Fruit fly (Drosophila melanogaster) whole organism, embryonic: ENCODE measurements around the gene Dhdds.

ENCODE experiments used
- Bteb2 ChIP-seq: fragments of 200-800 bp; sonication (Bioruptor generic); optimal IDR thresholded peaks from 2 replicates; lab custom pipeline; 2016; ENCODE audit warnings: missing biosample characterization, missing genetic modification characterization
- CG10209 ChIP-seq: fragments of 200-800 bp; sonication (Bioruptor generic); optimal IDR thresholded peaks from 3 replicates; lab custom pipeline; 2017; ENCODE audit warnings: missing biosample characterization, mild to moderate bottlenecking, missing genetic modification characterization, missing genetic modification reagents
- CG1024 ChIP-seq: fragments of 200-800 bp; sonication (Bioruptor generic); IDR thresholded peaks from 2 replicates; pipeline ENCODE4 v1.3.6; 2022; ENCODE audit warnings: missing biosample characterization, missing genetic modification characterization
- CG10274 ChIP-seq: fragments of 200-800 bp; sonication (Bioruptor generic); optimal IDR thresholded peaks from 3 replicates; lab custom pipeline; 2017; ENCODE audit warnings: missing biosample characterization, mild to moderate bottlenecking, missing genetic modification characterization
- CG12104 ChIP-seq: fragments of 200-800 bp; sonication (Bioruptor generic); optimal IDR thresholded peaks from 3 replicates; lab custom pipeline; 2016; ENCODE audit warnings: missing biosample characterization, missing genetic modification characterization
- CG12299 ChIP-seq: fragments of 200-800 bp; sonication (Bioruptor generic); optimal IDR thresholded peaks from 2 replicates; lab custom pipeline; 2018; ENCODE audit warnings: missing biosample characterization, mild to moderate bottlenecking, missing genetic modification characterization
- CG12769 ChIP-seq: fragments of 200-800 bp; sonication (Bioruptor generic); optimal IDR thresholded peaks from 2 replicates; lab custom pipeline; 2019; ENCODE audit warnings: missing biosample characterization, mild to moderate bottlenecking, missing genetic modification characterization, moderate library complexity
- CG1529 ChIP-seq: fragments of 200-800 bp; sonication (Bioruptor generic); optimal IDR thresholded peaks from 3 replicates; lab custom pipeline; 2018; ENCODE audit warnings: missing biosample characterization, missing genetic modification characterization
- CG15479 ChIP-seq: fragments of 200-800 bp; sonication (Bioruptor generic); optimal IDR thresholded peaks from 3 replicates; lab custom pipeline; 2019; ENCODE audit warnings: missing biosample characterization, mild to moderate bottlenecking, missing genetic modification characterization, moderate library complexity
- CG1647 ChIP-seq: fragments of 200-800 bp; sonication (Bioruptor generic); optimal IDR thresholded peaks from 3 replicates; lab custom pipeline; 2016; ENCODE audit warnings: missing biosample characterization, missing genetic modification characterization
- CG16815 ChIP-seq: fragments of 200-800 bp; sonication (Bioruptor generic); optimal IDR thresholded peaks from 3 replicates; lab custom pipeline; 2017; ENCODE audit warnings: missing biosample characterization, mild to moderate bottlenecking, missing genetic modification characterization
- CG17186 ChIP-seq: fragments of 200-800 bp; sonication (Bioruptor generic); optimal IDR thresholded peaks from 3 replicates; lab custom pipeline; 2017; ENCODE audit warnings: missing biosample characterization, missing genetic modification reagents, missing genetic modification characterization
- CG18262 ChIP-seq: fragments of 200-800 bp; optimal IDR thresholded peaks from 3 replicates; lab custom pipeline; 2019; ENCODE audit warnings: missing biosample characterization, mild to moderate bottlenecking, missing genetic modification characterization, moderate library complexity
- CG1832 ChIP-seq: fragments of 200-800 bp; sonication (Bioruptor generic); optimal IDR thresholded peaks from 2 replicates; lab custom pipeline; 2017; ENCODE audit warnings: missing biosample characterization, mild to moderate bottlenecking, missing genetic modification characterization, inconsistent platforms
- CG34224 ChIP-seq: fragments of 200-800 bp; sonication (Bioruptor generic); IDR thresholded peaks from 3 replicates; pipeline ENCODE4 v1.3.6; 2022; ENCODE audit warnings: missing biosample characterization, missing genetic modification characterization; ENCODE audit not compliant: partially characterized antibody
- CG4404 ChIP-seq: fragments of 200-800 bp; sonication (Bioruptor generic); IDR thresholded peaks from 2 replicates; pipeline ENCODE4 v1.3.6; 2022; ENCODE audit warnings: missing biosample characterization, missing genetic modification characterization
- CG4424 ChIP-seq: fragments of 200-800 bp; sonication (Bioruptor generic); optimal IDR thresholded peaks from 3 replicates; lab custom pipeline; 2016; ENCODE audit warnings: missing biosample characterization, missing genetic modification characterization
- CG5245 ChIP-seq: fragments of 200-800 bp; sonication (Bioruptor generic); optimal IDR thresholded peaks from 3 replicates; lab custom pipeline; 2016; ENCODE audit warnings: missing biosample characterization, missing genetic modification characterization
- CG6813 ChIP-seq: fragments of 200-800 bp; sonication (Bioruptor generic); optimal IDR thresholded peaks from 2 replicates; lab custom pipeline; 2017; ENCODE audit warnings: missing biosample characterization, missing genetic modification characterization, mild to moderate bottlenecking, moderate library complexity, missing genetic modification reagents
- CG8924 ChIP-seq: fragments of 200-800 bp; optimal IDR thresholded peaks from 3 replicates; lab custom pipeline; 2019; ENCODE audit warnings: missing biosample characterization, mild to moderate bottlenecking, missing genetic modification characterization, moderate library complexity
- D19A ChIP-seq: fragments of 200-800 bp; optimal IDR thresholded peaks from 3 replicates; lab custom pipeline; 2019; ENCODE audit warnings: missing biosample characterization, mild to moderate bottlenecking, missing genetic modification characterization, moderate library complexity
- Dref ChIP-seq: fragments of 200-800 bp; sonication (Bioruptor generic); IDR thresholded peaks from 2 replicates; pipeline ENCODE4 v1.3.6; 2022; ENCODE audit warnings: missing biosample characterization, missing genetic modification characterization
- Eip74EF ChIP-seq, 2 experiments: fragments of 200-800 bp in 1 of 2; fragments of >200 bp in 1 of 2; sonication (Bioruptor generic) in 1 of 2; optimal IDR thresholded peaks; 2 replicates each; lab custom pipeline; 2017 to 2019; ENCODE audit warnings: missing biosample characterization in 2 of 2, missing genetic modification characterization in 2 of 2, mild to moderate bottlenecking in 1 of 2, moderate library complexity in 1 of 2
- Gsc ChIP-seq: fragments of 200-800 bp; sonication (Bioruptor generic); IDR thresholded peaks from 2 replicates; pipeline ENCODE4 v1.3.6; 2022; ENCODE audit warnings: missing biosample characterization, missing genetic modification characterization
- Hsf ChIP-seq: fragments of 200-800 bp; sonication (Bioruptor generic); optimal IDR thresholded peaks from 3 replicates; lab custom pipeline; 2016; ENCODE audit warnings: missing biosample characterization, missing genetic modification characterization
- NFAT ChIP-seq: fragments of 200-800 bp; sonication (Bioruptor generic); IDR thresholded peaks from 2 replicates; pipeline ENCODE4 v1.3.6; 2022; ENCODE audit warnings: missing biosample characterization, missing genetic modification characterization
- Sin3A ChIP-seq: fragments of >200 bp; optimal IDR thresholded peaks from 2 replicates; lab custom pipeline; 2018
- Sox102F ChIP-seq: fragments of 200-800 bp; sonication (Bioruptor generic); optimal IDR thresholded peaks from 2 replicates; lab custom pipeline; 2018; ENCODE audit warnings: missing biosample characterization, mild to moderate bottlenecking, missing genetic modification characterization, moderate library complexity
- Sry-δ ChIP-seq: fragments of 200-800 bp; sonication (Bioruptor generic); optimal IDR thresholded peaks from 2 replicates; lab custom pipeline; 2016; ENCODE audit warnings: missing biosample characterization, missing genetic modification characterization
- Xbp1 ChIP-seq: fragments of 200-800 bp; sonication (Bioruptor generic); optimal IDR thresholded peaks from 3 replicates; lab custom pipeline; 2016; ENCODE audit warnings: missing biosample characterization, mild to moderate bottlenecking, missing genetic modification characterization
- YL-1 ChIP-seq: fragments of 200-800 bp; sonication (Bioruptor generic); optimal IDR thresholded peaks from 3 replicates; lab custom pipeline; 2017; ENCODE audit warnings: missing biosample characterization, mild to moderate bottlenecking, missing genetic modification characterization
- cato ChIP-seq: fragments of 200-800 bp; sonication (Bioruptor generic); optimal IDR thresholded peaks from 2 replicates; lab custom pipeline; 2016; ENCODE audit warnings: missing biosample characterization, missing genetic modification characterization, borderline replicate concordance
- corto ChIP-seq: fragments of 200-800 bp; sonication (Bioruptor generic); optimal IDR thresholded peaks from 2 replicates; lab custom pipeline; 2016; ENCODE audit warnings: missing biosample characterization, mild to moderate bottlenecking, missing genetic modification characterization, moderate library complexity
- crol ChIP-seq: fragments of 200-800 bp; sonication (Bioruptor generic); IDR thresholded peaks from 2 replicates; pipeline ENCODE4 v1.3.6; 2022; ENCODE audit warnings: missing biosample characterization, missing genetic modification characterization
- dan ChIP-seq: fragments of 200-800 bp; sonication (Bioruptor generic); IDR thresholded peaks from 2 replicates; pipeline ENCODE4 v1.3.6; 2022; ENCODE audit warnings: missing biosample characterization, missing genetic modification characterization
- dm ChIP-seq: fragments of 200-800 bp; sonication (Bioruptor generic); optimal IDR thresholded peaks from 3 replicates; lab custom pipeline; 2016; ENCODE audit warnings: missing biosample characterization, missing genetic modification characterization
- dysf ChIP-seq: fragments of 200-800 bp; sonication (Bioruptor generic); IDR thresholded peaks from 3 replicates; pipeline ENCODE4 v1.3.6; 2022; ENCODE audit warnings: missing biosample characterization, missing genetic modification characterization
- fd3F ChIP-seq: fragments of 200-800 bp; sonication (Bioruptor generic); optimal IDR thresholded peaks from 2 replicates; lab custom pipeline; 2018; ENCODE audit warnings: missing biosample characterization, mild to moderate bottlenecking, missing genetic modification characterization, moderate library complexity
- gce ChIP-seq: fragments of 200-800 bp; sonication (Bioruptor generic); IDR thresholded peaks from 3 replicates; pipeline ENCODE4 v1.3.6; 2022; ENCODE audit warnings: missing biosample characterization, missing genetic modification characterization
- hb ChIP-seq: fragments of 200-800 bp; sonication (Bioruptor generic); IDR thresholded peaks from 3 replicates; pipeline ENCODE4 v1.3.6; 2022; ENCODE audit warnings: missing biosample characterization, missing genetic modification characterization; ENCODE audit not compliant: partially characterized antibody
- insv ChIP-seq, 2 experiments: fragments of 200-800 bp; sonication (Bioruptor generic); optimal IDR thresholded peaks; 3 replicates each; lab custom pipeline; 2016 to 2018; ENCODE audit warnings: missing biosample characterization in 2 of 2, missing genetic modification characterization in 2 of 2
- lmd ChIP-seq: fragments of 200-800 bp; sonication (Bioruptor generic); IDR thresholded peaks from 2 replicates; pipeline ENCODE4 v1.3.6; 2022; ENCODE audit warnings: missing biosample characterization, missing genetic modification characterization
- mam ChIP-seq: fragments of 200-800 bp; sonication (Bioruptor generic); optimal IDR thresholded peaks from 3 replicates; lab custom pipeline; 2016; ENCODE audit warnings: missing biosample characterization, missing genetic modification characterization
- mld ChIP-seq: fragments of 200-800 bp; sonication (Bioruptor generic); IDR thresholded peaks from 3 replicates; pipeline ENCODE4 v1.3.6; 2022; ENCODE audit warnings: missing biosample characterization, missing genetic modification characterization; ENCODE audit not compliant: partially characterized antibody
- pros ChIP-seq: fragments of 200-800 bp; sonication (Bioruptor generic); optimal IDR thresholded peaks from 3 replicates; lab custom pipeline; 2019; ENCODE audit warnings: missing biosample characterization, mild to moderate bottlenecking, missing genetic modification characterization, moderate library complexity
- sd ChIP-seq: fragments of 200-800 bp; sonication (Bioruptor generic); optimal IDR thresholded peaks from 3 replicates; lab custom pipeline; 2018; ENCODE audit warnings: missing biosample characterization, mild to moderate bottlenecking, missing genetic modification characterization, moderate library complexity
- shn ChIP-seq: fragments of 200-800 bp; sonication (Bioruptor generic); optimal IDR thresholded peaks from 3 replicates; lab custom pipeline; 2016; ENCODE audit warnings: missing biosample characterization, missing genetic modification characterization
- slp2 ChIP-seq: fragments of 200-800 bp; sonication (Bioruptor generic); optimal IDR thresholded peaks from 2 replicates; lab custom pipeline; 2016; ENCODE audit warnings: missing biosample characterization, missing genetic modification characterization
- tap ChIP-seq: fragments of 200-800 bp; optimal IDR thresholded peaks from 3 replicates; lab custom pipeline; 2019; ENCODE audit warnings: missing biosample characterization, mild to moderate bottlenecking, missing genetic modification characterization, moderate library complexity
- tll ChIP-seq, 2 experiments: fragments of 200-800 bp in 1 of 2; fragments of >200 bp in 1 of 2; sonication (Bioruptor generic) in 1 of 2; optimal IDR thresholded peaks; 2 replicates each; lab custom pipeline; 2017 to 2019; ENCODE audit warnings: missing biosample characterization in 2 of 2, missing genetic modification characterization in 2 of 2, mild to moderate bottlenecking in 1 of 2, moderate library complexity in 1 of 2
- ttk ChIP-seq: fragments of 200-800 bp; sonication (Bioruptor generic); IDR thresholded peaks from 2 replicates; pipeline ENCODE4 v2.1.2; 2022; ENCODE audit warnings: missing biosample characterization, missing genetic modification characterization

The Dhdds gene

DNA sequence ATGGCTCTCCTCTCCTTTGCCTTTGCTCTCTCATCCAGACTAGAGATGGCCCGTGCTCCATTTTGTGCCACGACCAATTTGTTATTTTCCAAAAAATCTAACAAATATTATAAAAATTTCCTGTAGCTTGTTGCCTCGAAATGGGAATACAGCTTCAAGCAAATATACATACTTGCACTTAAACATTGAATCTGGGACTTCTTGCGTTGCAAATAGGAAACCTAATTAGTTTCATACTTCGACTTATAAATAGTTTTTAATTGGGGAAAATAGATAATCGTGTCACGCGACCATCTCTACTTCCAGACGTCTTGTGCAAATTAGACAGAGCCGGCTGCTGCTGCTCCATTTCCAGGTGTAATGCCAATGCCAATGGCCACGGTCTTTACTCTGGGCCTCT is 37.2 kb upstream of the Dhdds start (continued):
- TF ChIP-seq CG34224: peak; percentile 28; the same call in 1 of the 3 replicates
- peak; percentile 42 for TF ChIP-seq CG12769 (tag; lab: Kevin White, UChicago)
- no peak for TF ChIP-seq mld (GFP tag; lab: Robert Waterston, UW)
- no peak for TF ChIP-seq insv (GFP tag; optimal IDR thresholded peaks at IDR 0.05; lab: Kevin White, UChicago)
- TF ChIP-seq Sry-δ (GFP tag; lab: Kevin White, UChicago): peak; percentile 56
- TF ChIP-seq CG4424 (GFP tag; lab: Kevin White, UChicago): peak; percentile 46
- peak; percentile 9 for TF ChIP-seq fd3F
- TF ChIP-seq NFAT (GFP tag; lab: Robert Waterston, UW): no peak
- TF ChIP-seq CG1647 (GFP tag; lab: Kevin White, UChicago): no peak
- TF ChIP-seq CG10274 (GFP tag; lab: Kevin White, UChicago): no peak
- TF ChIP-seq CG10209 (GFP tag; lab: Kevin White, UChicago): peak; percentile 20
- peak; percentile 38; the same call in 1 of the 2 replicates for TF ChIP-seq lmd (GFP tag; lab: Robert Waterston, UW)
- no peak for TF ChIP-seq Dref (GFP tag; lab: Robert Waterston, UW)
- TF ChIP-seq mam: peak; percentile 57
- peak; percentile 48 for TF ChIP-seq Hsf
- TF ChIP-seq tll (GFP tag; optimal IDR thresholded peaks at IDR 0.05; lab: Kevin White, UChicago): no peak
- no peak for TF ChIP-seq CG17186 (GFP tag; lab: Kevin White, UChicago)
- no peak for TF ChIP-seq dan (GFP tag; lab: Robert Waterston, UW)
- TF ChIP-seq Sin3A: no peak
- no peak for TF ChIP-seq crol (GFP tag; lab: Robert Waterston, UW)
- TF ChIP-seq gce (GFP tag; lab: Robert Waterston, UW): no peak
- no peak for TF ChIP-seq CG1024 (GFP tag; lab: Robert Waterston, UW)
- TF ChIP-seq Gsc (GFP tag; lab: Robert Waterston, UW): no peak
- TF ChIP-seq CG16815 (GFP tag; lab: Kevin White, UChicago): no peak
- TF ChIP-seq dysf (GFP tag; lab: Robert Waterston, UW): peak; percentile 67
- TF ChIP-seq CG6813: peak; percentile 12
- no peak for TF ChIP-seq YL-1
- no peak for TF ChIP-seq CG5245 (GFP tag; lab: Kevin White, UChicago)
- TF ChIP-seq Eip74EF (GFP tag; optimal IDR thresholded peaks at IDR 0.05; lab: Kevin White, UChicago): no peak
- no peak for TF ChIP-seq Bteb2
- TF ChIP-seq sd (tag; lab: Kevin White, UChicago): no peak
- peak; percentile 44 for TF ChIP-seq Xbp1 (GFP tag; lab: Kevin White, UChicago)
- peak; percentile 18 for TF ChIP-seq tap (tag; lab: Kevin White, UChicago)
- TF ChIP-seq CG1529 (GFP tag; lab: Kevin White, UChicago): peak; percentile 28
- no peak for TF ChIP-seq CG15479 (GFP tag; lab: Kevin White, UChicago)
- TF ChIP-seq CG12104: peak; percentile 27
- no peak for TF ChIP-seq dm (GFP tag; lab: Kevin White, UChicago)
- peak; percentile 25 for TF ChIP-seq shn (GFP tag; lab: Kevin White, UChicago)
- TF ChIP-seq hb (GFP tag; lab: Robert Waterston, UW): no peak
- TF ChIP-seq CG4404 (GFP tag; lab: Robert Waterston, UW): peak; percentile 27; the same call in 1 of the 2 replicates
- peak; percentile 61 for TF ChIP-seq CG8924 (tag; lab: Kevin White, UChicago)
- no peak for TF ChIP-seq CG1832 (GFP tag; lab: Kevin White, UChicago)
- TF ChIP-seq slp2: peak; percentile 19
- TF ChIP-seq D19A: peak; percentile 46
- peak; percentile 66 for TF ChIP-seq corto
- peak; percentile 20 for TF ChIP-seq pros (GFP tag; lab: Kevin White, UChicago)
- TF ChIP-seq ttk (GFP tag; lab: Robert Waterston, UW): no peak
- no peak for TF ChIP-seq CG12299 (tag; lab: Kevin White, UChicago)
- TF ChIP-seq CG18262: peak; percentile 58
- TF ChIP-seq cato (GFP tag; lab: Kevin White, UChicago): no peak
- TF ChIP-seq Sox102F (GFP tag; lab: Kevin White, UChicago): peak; percentile 66
